Fruit fly (Drosophila melanogaster): ENCODE measurements around the gene CG33322.

DNA sequence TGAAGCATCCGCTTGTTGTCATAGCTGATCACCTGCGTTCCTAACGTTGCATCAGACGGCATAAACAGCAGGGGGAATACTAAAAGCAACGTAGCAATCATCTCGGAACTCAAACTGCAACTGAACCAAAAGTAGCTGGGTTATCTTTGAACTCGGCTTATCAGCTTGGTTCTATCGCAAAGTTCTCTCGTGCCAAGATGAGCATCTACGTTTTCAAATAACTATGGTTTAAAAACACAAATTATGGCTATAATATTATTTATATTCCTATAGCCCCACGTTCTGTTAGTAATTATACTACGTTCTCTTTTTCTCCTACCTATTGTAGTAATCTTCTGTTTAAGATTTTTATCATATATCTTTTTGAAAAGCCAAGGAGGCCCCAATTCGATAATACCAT lies 41.8 kb upstream of the CG33322 start, which contains the start of gene CG14400:
- TF ChIP-seq CG11504 (tag; optimal IDR thresholded peaks at IDR 0.05) (no peak), pan (optimal IDR thresholded peaks at IDR 0.05) (no peak), pan (GFP tag; optimal IDR thresholded peaks at IDR 0.05 in 1 of 2, IDR thresholded peaks at IDR 0.05 in 1 of 2) (no peak), dysf (GFP tag; IDR thresholded peaks at IDR 0.05) (no peak), Side (GFP tag; optimal IDR thresholded peaks at IDR 0.05) (no peak), CTCF (GFP tag; optimal IDR thresholded peaks at IDR 0.05) (no peak), crc (GFP tag; optimal IDR thresholded peaks at IDR 0.05) (no peak), CG12659 (GFP tag; optimal IDR thresholded peaks at IDR 0.05) (no peak), ab (GFP tag; optimal IDR thresholded peaks at IDR 0.05) (no peak), YL-1 (GFP tag; optimal IDR thresholded peaks at IDR 0.05) (no peak), maf-S (GFP tag; optimal IDR thresholded peaks at IDR 0.05) (no peak)

All from whole organism, embryonic.